Worm (Caenorhabditis elegans) whole organism, L2 larva: ENCODE results near the gene W07A12.4.

Experiments
- Y55F3AM.14 ChIP-seq: fragments of 200-800 bp; sonication (Bioruptor generic); optimal IDR thresholded peaks from 2 replicates; lab custom pipeline; 2018; ENCODE audit warnings: mild to moderate bottlenecking, missing genetic modification characterization, missing compliant biosample characterization
- egl-27 ChIP-seq: sonication (generic microtip); optimal IDR thresholded peaks from 3 replicates; lab custom pipeline; 2017; ENCODE audit warnings: missing biosample characterization, missing genetic modification reagents, missing genetic modification characterization
- elt-1 ChIP-seq: fragments of 150-350 bp; optimal IDR thresholded peaks from 2 replicates; lab custom pipeline; 2014; ENCODE audit warnings: missing biosample characterization, missing genetic modification characterization
- elt-3 ChIP-seq: sonication (generic microtip); optimal IDR thresholded peaks from 2 replicates; lab custom pipeline; 2017; ENCODE audit warnings: missing biosample characterization, missing genetic modification characterization
- fos-1 ChIP-seq: fragments of 150-350 bp; optimal IDR thresholded peaks from 2 replicates; lab custom pipeline; 2014; ENCODE audit warnings: missing biosample characterization, missing genetic modification characterization
- lin-13 ChIP-seq: fragments of 150-350 bp; optimal IDR thresholded peaks from 2 replicates; lab custom pipeline; 2014; ENCODE audit warnings: missing biosample characterization, missing genetic modification reagents, missing genetic modification characterization
- sma-9 ChIP-seq, 2 experiments: fragments of 150-350 bp in 1 of 2; sonication (generic microtip) in 1 of 2; optimal IDR thresholded peaks; 2 replicates each; lab custom pipeline; 2014 to 2016; ENCODE audit warnings: missing genetic modification characterization in 2 of 2, mild to moderate bottlenecking in 1 of 2, missing biosample characterization in 1 of 2, missing compliant biosample characterization in 1 of 2, missing genetic modification reagents in 1 of 2, moderate library complexity in 1 of 2
- snpc-4 ChIP-seq: fragments of 150-350 bp; optimal IDR thresholded peaks from 2 replicates; lab custom pipeline; 2014; ENCODE audit warnings: missing biosample characterization, missing genetic modification characterization
- unc-39 ChIP-seq: fragments of 150-350 bp; optimal IDR thresholded peaks from 2 replicates; lab custom pipeline; 2014; ENCODE audit warnings: missing biosample characterization, missing genetic modification characterization
- zag-1 ChIP-seq: fragments of 150-350 bp; optimal IDR thresholded peaks from 2 replicates; lab custom pipeline; 2014; ENCODE audit warnings: missing biosample characterization, missing genetic modification characterization

DNA sequence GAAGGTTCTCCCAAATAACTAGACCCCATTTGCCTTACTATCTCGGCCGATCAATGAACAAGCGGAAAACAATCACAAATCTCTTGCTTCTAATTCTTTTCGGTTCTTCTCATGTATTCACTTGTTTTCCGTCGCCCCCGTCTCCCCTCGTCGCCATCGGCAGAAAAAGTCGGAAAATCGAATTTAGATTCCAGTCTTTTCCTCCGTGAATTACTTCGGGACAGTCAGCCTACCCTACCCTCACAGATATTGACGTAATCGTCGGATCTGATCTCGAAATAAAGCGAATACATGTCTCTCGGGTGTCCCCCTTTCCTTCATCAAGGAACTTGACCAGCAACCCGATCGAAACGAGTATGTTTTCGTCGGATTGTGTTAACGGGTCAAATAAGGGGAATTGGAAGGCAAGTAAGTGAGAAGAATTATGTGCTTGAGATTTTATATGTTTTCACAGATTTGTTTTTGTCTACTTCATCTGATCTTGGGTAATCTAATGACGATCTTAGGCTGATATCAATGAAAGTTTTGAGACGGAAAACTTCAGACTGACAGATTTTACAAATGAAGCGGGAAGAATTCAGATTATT is 44.5 kb downstream of the W07A12.4 start:
- TF ChIP-seq sma-9 (GFP tag; optimal IDR thresholded peaks at IDR 0.05; lab: Kevin White, UChicago): no peak
- no peak for TF ChIP-seq sma-9 (tag; optimal IDR thresholded peaks at IDR 0.05; lab: Kevin White, UChicago)
- no peak for TF ChIP-seq lin-13 (GFP tag; lab: Kevin White, UChicago)
- no peak for TF ChIP-seq fos-1 (tag; lab: Kevin White, UChicago)
- TF ChIP-seq egl-27: no peak
- no peak for TF ChIP-seq unc-39 (tag; lab: Kevin White, UChicago)
- no peak for TF ChIP-seq elt-1
- no peak for TF ChIP-seq zag-1
- TF ChIP-seq Y55F3AM.14 (GFP tag; lab: Kevin White, UChicago): no peak
- no peak for TF ChIP-seq snpc-4 (tag; lab: Kevin White, UChicago)
- no peak for TF ChIP-seq elt-3
